Worm (Caenorhabditis elegans) whole organism, dauer: ENCODE data around the gene R08F11.7.

Experiments used
- unc-62 ChIP-seq: sonication (generic microtip); optimal IDR thresholded peaks from 2 replicates; lab custom pipeline; 2017; ENCODE audit warnings: missing biosample characterization, missing genetic modification reagents, missing genetic modification characterization

R08F11.7 gene

ce11 chrV:3789770-3790169 lies at the start of gene R08F11.7:
Gene R08F11.7, plus strand, starts transcription at chrV:3790070.
- TF ChIP-seq unc-62 (GFP tag; lab: Kevin White, UChicago): no peak

DNA sequence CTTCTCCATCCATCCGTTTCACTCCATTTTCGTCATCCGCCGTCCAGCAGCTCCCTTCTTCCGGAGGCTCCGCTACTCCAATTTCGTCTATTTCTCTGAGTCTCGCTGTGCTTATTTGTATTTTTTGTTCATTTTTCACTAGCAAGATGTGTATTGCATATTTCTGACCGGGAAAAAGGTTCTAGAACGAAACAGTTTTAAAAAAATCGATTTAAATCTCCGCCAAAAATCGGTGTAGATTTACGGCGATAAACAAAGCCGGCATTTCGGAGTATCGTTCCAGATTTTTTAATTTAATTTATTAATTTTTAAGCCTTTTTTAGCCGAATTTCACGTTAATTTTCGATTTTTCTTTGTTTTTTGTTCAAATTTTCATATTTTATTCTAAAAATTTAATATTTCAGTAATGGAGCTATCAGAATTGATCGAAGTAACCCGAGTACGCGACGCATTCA lies 46.7 kb upstream of the R08F11.7 start, which contains the start of gene mtm-9:
mtm-9 (plus strand) TSS at position 405 of the 455 bp plus-strand sequence.
- TF ChIP-seq unc-62 (GFP tag; lab: Kevin White, UChicago): no peak

DNA sequence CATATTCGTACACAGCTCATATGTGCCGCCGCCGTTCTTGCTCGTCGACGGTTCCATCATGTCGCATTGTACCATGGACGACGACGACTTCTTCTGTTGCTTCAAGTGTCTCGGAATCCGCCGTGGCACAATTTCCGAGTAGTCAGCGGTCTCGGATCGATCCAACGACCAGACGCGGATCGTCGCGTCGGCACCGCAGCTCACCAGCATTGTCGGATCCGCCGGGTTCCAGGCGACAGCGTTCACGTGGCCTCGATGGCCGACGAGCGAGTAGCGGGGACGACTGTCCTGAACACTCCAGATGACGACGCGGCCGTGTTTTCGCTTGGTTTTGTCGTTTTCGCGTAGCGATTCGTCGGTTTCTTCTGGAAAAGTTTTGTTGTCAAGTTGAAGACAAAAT lies 39.5 kb upstream of the R08F11.7 start:
- no peak for TF ChIP-seq unc-62 (GFP tag; lab: Kevin White, UChicago)

ce11 chrV:3756887-3757286 lies 33.0 kb upstream of the R08F11.7 start, which contains the start of gene gid-7:
Gene gid-7, minus strand, starts transcription at chrV:3757074.
- TF ChIP-seq unc-62 (GFP tag; lab: Kevin White, UChicago): no peak

ce11 chrV:3759419-3759915 lies 30.4 kb upstream of the R08F11.7 start, which contains the start of gene chk-1:
Gene chk-1, minus strand, starts transcription at chrV:3759469.
- TF ChIP-seq unc-62 (GFP tag; lab: Kevin White, UChicago): no peak

- no peak for TF ChIP-seq unc-62 (GFP tag; lab: Kevin White, UChicago)
These were observed 29.0 kb upstream of the R08F11.7 start, which contains the start of gene oac-55 for ce11 chrV:3760839-3761238. Gene oac-55, plus strand, starts transcription at chrV:3761139.

ce11 chrV:3761829-3762228 lies 28.0 kb upstream of the R08F11.7 start:
- no peak for TF ChIP-seq unc-62 (GFP tag; lab: Kevin White, UChicago)

DNA sequence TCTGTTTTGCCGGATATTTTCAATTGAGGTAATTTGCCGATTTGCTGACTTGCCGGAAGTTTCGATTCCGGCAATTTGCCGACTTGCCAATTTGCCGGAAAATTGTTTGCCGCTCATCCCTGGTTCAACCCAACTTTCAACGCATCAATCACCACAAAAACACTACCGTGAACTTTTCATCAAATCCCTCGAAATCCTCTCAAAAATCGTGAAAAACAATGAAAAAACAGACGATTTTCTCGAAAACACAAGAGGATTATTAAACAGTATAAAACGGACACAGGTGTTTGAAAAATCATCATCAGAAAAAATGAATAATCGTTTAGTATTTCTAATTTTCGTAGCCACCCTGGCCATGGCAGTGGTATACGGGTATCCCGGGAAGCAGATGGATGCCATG lies 23.0 kb upstream of the R08F11.7 start, which contains the start of gene Y39H10A.1:
Y39H10A.1 (plus strand) TSS at position 301 of the 400 bp plus-strand sequence.
- TF ChIP-seq unc-62 (GFP tag; lab: Kevin White, UChicago): no peak

DNA sequence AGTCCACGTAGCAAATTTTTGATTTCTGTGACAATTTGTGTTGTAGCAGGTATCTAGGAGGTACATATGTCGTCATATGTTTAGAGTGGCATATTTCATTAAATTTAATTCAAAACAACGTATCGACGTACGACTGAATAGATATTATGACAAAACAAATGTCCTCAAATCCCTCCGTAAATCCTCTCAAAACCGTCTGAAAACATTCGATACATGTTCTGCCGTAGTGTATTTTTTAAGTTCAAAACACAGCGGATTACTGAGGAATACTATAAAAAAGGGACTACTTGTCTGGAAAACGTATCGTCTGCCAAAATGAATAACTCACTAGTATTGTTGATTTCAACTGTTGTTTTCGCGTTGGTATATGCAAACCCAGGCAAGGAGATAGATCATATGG lies 21.6 kb upstream of the R08F11.7 start, which contains the start of gene R08E5.4:
R08E5.4 (plus strand) TSS at position 301 of the 400 bp plus-strand sequence.
- no peak for TF ChIP-seq unc-62 (GFP tag; lab: Kevin White, UChicago)

DNA sequence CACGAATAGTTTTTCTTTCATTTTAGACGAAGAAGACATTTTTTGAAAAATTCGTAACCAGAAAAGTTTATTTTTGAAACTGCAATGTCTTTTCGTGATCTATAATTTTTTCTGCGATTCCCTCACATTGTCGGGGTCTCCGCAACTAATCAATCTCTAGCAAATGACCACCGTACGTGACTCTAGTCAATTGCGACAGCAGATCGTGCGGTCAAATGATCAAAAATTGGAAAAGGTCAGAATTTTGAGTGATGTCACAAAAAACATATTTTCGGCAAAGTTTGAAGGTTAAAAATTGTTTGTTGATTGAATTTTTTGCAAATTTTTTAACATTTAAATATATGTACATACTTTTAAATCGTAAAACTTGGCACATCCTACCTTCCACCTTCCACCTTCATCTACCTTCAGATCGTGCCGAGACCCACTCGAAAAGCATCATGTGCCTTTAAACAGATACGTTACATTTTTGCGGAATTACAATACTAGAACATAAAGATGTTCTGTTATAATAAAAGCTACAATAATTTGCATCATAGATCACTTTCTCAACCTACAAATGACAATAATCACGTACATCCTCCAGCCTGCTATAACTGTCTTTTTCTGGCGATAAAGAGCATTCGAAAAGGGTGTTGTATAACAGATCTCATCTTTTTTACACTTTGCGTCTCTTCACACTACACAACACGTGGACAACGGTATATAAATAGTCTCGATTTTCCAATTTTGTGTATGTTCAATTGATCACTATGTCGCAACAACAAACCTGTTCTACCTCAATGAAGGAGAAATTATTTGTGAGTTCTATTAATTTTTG lies 18.2 kb upstream of the R08F11.7 start, which contains the start of the genes R08E5.1 and rips-1:
R08E5.1 (minus strand) TSS at position 82 of the 820 bp plus-strand sequence.
rips-1 (plus strand) TSS at position 585 of the 820 bp plus-strand sequence.
- no peak for TF ChIP-seq unc-62 (GFP tag; lab: Kevin White, UChicago)

- no peak for TF ChIP-seq unc-62 (GFP tag; lab: Kevin White, UChicago)
These were observed 16.3 kb upstream of the R08F11.7 start for ce11 chrV:3773618-3774017.

- no peak for TF ChIP-seq unc-62 (GFP tag; lab: Kevin White, UChicago)
These were observed 15.2 kb upstream of the R08F11.7 start for ce11 chrV:3774653-3775052.

- TF ChIP-seq unc-62 (GFP tag; lab: Kevin White, UChicago): no peak
These were observed 13.7 kb upstream of the R08F11.7 start, which contains the start of gene cysl-3 for ce11 chrV:3776086-3776589. Gene cysl-3, minus strand, starts transcription at chrV:3776136.

DNA sequence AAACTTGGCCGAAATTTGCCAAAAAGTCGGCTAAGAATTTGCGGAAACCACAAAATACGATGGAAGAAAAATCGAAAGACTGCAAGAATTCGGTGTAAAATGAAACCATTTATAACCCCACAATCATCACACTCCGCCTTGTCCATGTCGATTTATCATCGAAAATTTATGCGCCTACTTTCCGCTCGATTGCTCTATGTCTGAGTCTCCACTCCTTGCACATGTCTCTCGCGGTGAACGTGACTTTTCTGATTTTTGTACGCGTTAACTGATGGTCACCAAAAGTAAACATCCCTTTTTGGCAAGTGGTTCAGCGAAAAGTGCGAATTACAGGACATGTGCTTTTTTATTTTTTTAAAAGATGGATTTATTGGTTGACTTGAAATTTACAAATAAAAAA lies 12.9 kb upstream of the R08F11.7 start:
- TF ChIP-seq unc-62 (GFP tag; lab: Kevin White, UChicago): no peak

DNA sequence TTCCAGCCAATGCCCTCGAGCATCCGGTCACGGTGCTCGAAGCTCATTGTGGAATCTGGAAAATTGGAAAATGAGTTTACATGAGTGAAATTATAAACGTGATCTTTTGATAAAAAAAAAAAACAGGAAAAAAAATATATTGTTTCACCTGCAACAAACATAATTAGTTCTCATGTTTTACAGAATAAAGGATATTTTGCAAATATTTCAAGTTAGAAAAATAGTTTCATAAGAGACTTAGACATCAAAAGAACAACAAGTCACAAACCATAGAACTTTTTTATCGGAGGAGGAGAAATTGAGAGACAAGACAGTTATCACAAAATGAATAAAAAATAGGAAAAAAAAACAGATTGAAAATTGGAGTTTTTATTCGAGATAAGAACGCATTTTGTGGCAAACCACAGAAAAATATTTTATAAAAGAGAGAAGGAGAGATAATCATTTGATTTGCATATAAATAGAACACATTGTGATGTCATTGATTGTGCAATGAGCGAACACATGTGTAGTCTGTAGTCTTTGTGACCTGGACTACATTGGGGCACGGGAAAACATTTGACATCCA lies 5.6 kb upstream of the R08F11.7 start, which contains the start of gene R08F11.1:
R08F11.1 (minus strand) TSS at position 51 of the 568 bp plus-strand sequence.
- TF ChIP-seq unc-62 (GFP tag; lab: Kevin White, UChicago): no peak
